Worm (Caenorhabditis elegans) whole organism, dauer: Measurements from ENCODE around the gene let-653.

Experiments
- unc-62 ChIP-seq: sonication (generic microtip); optimal IDR thresholded peaks from 2 replicates; lab custom pipeline; 2017; ENCODE audit warnings: missing biosample characterization, missing genetic modification reagents, missing genetic modification characterization

Gene let-653

DNA sequence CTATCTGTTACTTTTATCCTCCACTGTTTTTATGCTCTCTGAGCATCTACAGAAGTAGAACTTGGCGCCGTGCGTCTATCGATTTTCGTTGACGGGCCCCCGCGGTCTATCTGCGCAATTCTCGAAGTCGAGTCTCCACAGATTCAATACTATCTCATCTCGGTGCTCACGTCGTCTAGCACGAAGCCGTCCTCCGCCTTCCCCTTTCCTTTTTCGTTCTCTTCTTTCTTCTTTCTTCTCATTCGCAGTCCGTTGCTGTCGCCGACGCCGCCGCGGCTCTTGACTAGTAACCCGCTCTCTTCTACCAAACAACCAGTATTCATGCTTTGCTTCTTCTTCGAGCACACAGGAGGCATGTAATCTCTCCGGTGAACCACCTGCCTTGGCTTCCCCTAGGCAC, 14.3 kb upstream of the let-653 start:
- TF ChIP-seq unc-62 (GFP tag; lab: Kevin White, UChicago) = no peak

DNA sequence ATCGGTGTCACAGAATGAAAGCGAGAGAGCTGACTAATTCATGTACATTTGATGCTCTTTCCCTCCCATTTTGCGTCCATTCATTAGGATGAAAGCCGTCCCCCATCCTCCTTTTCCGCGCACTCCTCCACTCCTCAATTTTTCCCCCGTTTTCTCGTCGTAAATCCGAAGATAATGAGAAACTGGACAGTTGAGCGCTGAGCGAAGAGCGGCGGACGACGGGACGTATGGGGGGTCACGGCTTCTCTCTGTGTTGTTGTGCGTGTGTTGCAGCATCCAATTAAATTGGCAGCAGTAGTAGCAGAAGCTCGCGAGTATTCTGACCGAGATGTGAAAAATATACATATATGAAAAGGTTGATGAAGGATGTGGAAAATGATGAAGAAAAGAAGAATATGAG, 13.5 kb upstream of the let-653 start:
- TF ChIP-seq unc-62 (GFP tag; lab: Kevin White, UChicago) = no peak

DNA sequence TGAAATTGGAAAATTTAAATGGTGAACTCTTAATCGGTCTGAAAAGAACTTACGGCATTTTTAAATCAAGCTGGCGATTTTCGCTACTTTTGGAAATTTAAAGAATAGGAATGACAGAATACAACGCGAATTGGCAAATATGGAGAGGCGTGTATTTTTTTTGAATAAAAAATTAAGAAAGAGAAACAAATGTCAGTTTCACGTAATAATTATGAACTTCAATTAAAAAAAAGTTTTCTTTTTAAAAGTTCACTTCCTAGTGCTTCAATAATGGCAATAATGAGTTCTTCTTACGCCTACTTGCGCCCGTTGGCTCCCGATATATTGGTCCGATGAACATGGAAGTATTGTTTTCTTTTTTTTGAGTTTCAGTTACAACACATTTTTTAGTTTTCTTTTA, 7.7 kb upstream of the let-653 start, which contains the start of gene pph-2:
Gene pph-2, minus strand, starts transcription at position 101 of the 400 bp plus-strand sequence.
- TF ChIP-seq unc-62 (GFP tag; lab: Kevin White, UChicago) = no peak

DNA sequence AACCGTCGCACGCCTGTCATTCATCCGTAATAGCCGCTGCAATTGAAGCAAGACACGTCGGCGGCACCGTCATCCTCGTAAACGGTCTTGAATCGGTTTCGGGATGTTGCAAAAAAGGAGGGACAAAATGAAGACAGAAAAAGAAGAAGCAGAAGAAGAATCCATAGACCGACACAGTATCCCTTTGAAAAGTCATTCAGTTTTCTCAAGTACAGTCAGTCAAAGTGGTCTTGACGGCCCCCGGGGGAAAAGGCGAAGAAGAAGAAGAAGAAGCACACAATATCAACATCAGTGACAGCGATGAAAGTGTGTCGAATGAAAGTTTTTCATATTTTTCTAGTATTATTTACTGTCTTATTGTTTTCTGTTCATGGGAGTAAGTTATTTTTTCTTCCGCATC, 7.2 kb upstream of the let-653 start, which contains the start of gene cutl-27:
Gene cutl-27, plus strand, starts transcription at position 301 of the 400 bp plus-strand sequence.
- TF ChIP-seq unc-62 (GFP tag; lab: Kevin White, UChicago) = no peak

DNA sequence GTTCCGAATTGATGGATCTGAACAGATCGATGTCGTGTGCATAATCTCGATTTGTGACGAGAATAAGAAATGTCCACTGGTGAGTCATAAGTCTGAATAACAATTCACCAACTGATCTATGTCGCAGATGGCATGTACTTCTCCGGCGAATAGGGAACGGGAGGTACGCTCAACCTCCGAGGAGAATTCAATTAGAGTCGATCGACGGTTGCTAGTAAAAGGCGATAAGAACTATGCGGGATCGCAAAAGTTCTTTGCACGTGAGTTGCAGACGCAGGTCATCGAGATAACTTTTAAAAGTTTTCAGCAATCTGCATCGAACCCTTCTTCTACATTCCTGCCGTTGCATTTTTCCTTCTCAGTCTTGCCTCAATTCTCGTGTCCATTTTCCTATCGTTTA, 2.9 kb upstream of the let-653 start:
- no peak for TF ChIP-seq unc-62 (GFP tag; lab: Kevin White, UChicago)

DNA sequence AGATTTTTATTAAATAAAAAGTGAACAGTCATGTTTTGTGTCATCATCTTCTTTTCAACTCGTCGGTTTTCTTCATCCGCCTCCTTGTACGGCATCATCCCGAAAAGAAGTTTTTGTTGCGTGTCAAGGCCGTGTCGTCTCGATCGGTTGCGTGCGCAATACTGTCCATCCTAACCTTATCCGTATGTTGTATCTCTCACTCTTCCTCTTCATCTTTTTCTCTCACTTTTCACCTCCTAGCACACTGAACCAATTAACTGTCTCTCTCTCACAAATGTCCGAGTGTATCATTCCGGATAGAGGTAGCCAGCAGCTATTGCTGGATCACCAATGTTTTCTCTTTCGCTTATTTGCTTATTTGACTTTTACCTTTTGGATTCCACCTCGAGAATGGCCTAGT, 1.9 kb upstream of the let-653 start:
- TF ChIP-seq unc-62 (GFP tag; lab: Kevin White, UChicago) = no peak

DNA sequence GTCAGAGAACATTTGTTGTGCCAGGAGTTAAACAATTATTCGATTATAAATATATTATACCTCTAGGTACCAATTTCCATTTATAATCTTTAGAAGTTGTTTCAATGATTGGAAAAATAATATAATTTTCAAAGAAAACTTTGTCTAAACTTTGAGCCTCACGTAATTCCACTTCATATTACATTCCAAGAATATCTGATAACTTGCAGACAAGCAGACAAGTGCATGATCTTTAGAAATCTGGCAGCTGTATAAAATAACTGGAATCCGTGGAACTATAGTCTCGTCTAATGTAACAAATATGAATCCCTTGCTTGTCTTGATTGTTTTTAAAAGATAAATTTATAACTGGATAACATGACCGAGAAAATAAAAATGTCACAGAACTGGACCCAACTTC, 7.1 kb downstream of the let-653 start:
- no peak for TF ChIP-seq unc-62 (GFP tag; lab: Kevin White, UChicago)

DNA sequence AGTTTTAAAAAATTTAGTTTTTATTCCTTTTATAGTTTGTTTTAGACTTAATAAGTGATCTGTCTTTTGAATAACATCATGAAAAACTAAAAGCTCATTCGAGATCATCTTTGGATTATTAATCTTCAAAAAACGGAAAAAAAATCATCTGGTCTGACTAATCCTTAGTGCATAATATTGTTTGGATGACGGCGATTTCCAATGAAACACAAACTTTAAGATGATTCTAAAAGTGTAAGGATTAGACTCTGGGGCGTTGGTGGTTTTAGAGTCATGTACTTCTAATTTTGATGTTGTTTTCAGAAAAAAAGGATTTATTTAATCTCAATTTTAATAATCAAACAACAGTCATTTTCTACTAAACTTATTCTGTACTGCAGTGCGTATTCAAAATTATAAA, 7.9 kb downstream of the let-653 start:
- TF ChIP-seq unc-62 (GFP tag; lab: Kevin White, UChicago) = no peak

DNA sequence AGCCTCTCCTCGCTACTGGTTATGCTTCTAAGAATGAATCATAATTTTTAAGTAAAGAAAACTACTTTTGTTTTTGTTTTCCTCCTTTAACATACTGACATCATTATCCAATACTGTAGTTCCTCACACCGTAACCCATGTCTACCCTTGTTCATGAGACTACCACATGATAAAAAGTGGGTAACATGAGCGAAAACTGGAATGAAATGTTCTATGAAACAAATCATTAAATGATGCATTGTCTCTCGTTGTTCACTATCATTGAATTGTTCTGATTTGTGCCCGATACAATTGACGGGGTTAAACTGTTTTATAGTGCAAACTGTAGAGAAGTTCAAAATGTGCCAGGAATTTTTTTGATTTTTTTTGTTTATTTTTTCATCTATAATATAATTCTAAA, 12.3 kb downstream of the let-653 start:
- no peak for TF ChIP-seq unc-62 (GFP tag; lab: Kevin White, UChicago)

DNA sequence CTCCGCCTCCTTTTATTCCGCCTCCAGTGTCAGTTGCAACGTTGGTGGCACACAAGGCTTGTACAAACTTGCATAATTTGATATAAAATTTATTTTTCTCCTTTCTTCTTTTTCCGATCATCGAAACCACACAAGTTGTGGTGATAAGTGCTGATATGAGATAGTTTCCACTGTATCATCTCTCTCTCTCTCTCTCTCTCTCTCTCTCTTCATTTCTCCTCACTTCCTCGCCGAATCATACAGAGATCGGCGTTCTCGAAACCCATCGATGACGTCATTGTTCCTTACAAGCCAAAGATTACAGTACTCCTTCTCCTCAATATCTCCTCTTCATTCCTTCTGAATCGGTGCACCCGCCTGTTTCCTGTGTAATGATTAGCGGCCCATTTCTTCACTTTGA, 13.9 kb downstream of the let-653 start, which contains the start of gene nhr-43:
Gene nhr-43, plus strand, starts transcription at position 233 of the 400 bp plus-strand sequence.
- TF ChIP-seq unc-62 (GFP tag; lab: Kevin White, UChicago) = no peak

DNA sequence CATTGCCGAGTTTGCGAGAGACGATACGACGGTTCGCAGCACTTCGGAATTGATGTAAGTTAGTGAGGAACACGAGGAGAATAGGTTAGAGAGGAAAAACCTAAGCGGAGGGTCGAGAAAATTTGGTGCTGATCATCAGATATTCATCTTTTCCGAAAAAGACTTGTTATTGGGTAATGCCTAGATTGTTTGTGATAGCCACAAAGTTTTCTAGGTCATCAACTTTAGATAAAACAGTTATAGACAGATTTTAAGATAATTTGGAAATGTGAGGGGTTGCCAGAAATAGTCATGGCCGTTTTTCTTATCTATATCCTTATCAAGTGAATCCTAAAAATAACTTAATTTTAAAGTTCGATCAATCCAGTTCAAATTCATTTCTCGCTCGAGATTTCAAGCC, 15.0 kb downstream of the let-653 start:
- no peak for TF ChIP-seq unc-62 (GFP tag; lab: Kevin White, UChicago)

DNA sequence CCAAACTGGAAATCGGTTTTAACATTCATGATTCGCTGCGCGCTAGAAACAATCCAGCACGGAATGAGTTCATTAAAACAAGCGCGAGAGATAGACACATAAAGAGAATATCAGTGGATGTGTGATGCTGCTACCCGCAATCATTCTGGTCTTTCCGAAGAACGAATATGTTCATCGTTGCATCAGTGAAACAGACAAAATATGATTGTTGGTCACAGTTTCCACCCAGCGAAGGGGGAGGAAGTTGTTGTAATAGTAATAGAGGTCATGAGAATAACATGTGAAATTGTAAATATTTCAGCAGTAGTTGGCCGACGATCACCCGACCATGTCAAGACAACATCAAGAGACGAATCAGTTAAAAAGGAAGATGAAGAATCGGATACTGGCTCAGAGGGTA, 15.8 kb downstream of the let-653 start:
- TF ChIP-seq unc-62 (GFP tag; lab: Kevin White, UChicago) = no peak

DNA sequence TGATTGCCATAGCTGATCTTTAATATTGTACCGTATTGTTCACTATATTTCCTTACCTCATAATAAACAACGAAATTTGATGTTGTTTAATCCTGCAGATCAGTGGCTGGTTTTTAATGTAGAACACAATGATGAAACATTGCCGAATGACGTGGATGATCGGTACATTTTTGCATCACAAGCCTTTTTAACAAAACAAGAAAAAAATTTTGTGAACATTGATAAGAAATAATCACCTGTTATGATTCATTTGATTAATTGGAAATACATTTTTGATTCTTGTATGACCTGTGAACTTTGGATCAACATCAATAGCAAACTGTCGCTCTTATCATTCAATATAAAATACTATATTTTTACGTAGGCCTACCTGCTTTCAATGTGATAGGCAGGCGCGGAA, 17.4 kb downstream of the let-653 start:
- TF ChIP-seq unc-62 (GFP tag; lab: Kevin White, UChicago) = no peak

DNA sequence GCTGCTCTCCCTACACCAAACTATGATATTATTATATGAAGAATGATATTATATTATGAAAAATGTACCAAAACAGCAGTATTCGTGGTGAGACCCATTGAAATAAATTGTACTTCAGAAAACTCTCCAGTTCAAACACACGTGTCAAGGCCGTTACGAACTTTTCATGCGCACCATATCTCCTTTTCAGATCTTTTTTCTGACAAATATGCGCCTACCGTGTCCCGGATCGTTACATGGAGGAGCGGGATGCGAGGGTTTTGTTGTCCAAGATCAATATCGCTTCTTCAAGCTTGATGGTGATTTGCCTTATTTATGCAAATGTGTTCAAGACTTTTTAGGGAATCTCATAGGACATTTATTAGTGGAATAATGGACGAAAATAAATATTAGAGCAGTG, 18.3 kb downstream of the let-653 start:
- TF ChIP-seq unc-62 (GFP tag; lab: Kevin White, UChicago) = no peak

DNA sequence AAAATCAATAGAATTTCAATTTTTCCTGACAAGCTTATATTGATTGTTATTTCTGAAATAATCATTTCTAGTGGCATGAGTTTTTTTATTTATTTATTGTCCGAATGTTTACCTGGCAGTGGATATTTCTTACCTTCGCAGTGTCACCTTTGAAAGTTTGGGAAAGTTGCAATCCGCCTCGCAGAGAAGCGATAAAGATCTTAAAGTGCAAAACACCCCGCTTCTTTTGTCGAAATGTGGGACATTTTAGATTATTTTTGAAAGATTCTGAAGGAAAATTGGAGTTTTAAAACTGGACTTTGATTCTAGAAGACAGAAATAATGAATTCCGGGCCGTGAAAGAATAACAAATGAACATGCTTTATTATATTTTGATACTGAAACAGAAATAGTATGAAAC, 23.3 kb downstream of the let-653 start:
- TF ChIP-seq unc-62 (GFP tag; lab: Kevin White, UChicago) = no peak

DNA sequence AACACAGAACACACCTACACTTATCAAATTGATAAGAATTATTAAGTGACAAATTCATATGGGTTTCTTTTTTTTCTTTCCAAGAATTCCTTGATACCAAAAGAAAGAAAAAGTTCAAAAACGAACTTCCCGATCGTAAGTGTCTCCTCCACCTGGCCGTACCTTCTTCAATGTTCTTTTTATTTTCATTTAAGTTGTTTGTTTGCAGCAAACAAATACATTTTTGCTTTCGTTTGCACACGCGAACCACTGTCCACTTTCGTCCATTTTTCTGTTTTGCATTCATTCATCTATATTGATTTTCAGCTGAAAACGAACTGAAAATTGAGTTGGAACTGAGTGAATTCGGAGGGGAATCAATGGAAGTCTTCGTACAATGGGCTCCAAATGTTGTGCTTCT, 26.3 kb downstream of the let-653 start, which contains the start of gene VZK822L.2:
Gene VZK822L.2, plus strand, starts transcription at position 301 of the 400 bp plus-strand sequence.
- TF ChIP-seq unc-62 (GFP tag; lab: Kevin White, UChicago) = no peak

DNA sequence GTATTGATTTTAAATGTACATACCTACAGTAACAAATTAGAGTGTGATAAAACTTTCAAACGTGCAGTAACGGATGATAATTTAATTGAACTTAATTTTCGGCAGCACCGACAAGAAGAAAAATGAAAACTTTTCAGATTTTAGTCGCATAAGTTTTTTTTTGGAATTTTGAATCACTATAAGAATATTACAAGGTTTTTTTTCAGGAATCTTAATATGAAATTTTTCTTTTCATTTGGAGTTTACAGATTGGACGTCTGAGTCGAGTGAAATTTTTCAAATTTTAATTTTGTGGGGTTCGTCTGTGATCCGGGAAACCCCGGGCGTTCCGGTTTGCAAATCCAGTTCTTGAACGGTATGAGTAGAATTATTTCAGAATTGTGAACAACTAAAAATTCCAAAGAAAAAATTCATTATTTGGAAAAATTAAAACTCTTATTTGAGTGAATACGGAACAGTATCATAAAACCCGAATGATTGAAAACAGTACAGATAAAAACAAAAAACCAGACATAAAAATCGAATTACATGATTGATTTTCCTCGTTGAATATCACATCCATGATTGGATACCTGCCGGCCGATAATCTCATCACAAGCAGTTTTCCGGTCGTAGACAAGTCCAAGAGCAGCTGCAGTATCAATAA, 28.0 kb downstream of the let-653 start:
- no peak for TF ChIP-seq unc-62 (GFP tag; lab: Kevin White, UChicago)
